Fruit fly (Drosophila melanogaster) whole organism, embryonic: ENCODE data around the gene CG34183.

Experiments used
- B-H2 ChIP-seq: fragments of 200-800 bp; sonication (Bioruptor generic); optimal IDR thresholded peaks from 2 replicates; lab custom pipeline; 2018; ENCODE audit warnings: missing biosample characterization, mild to moderate bottlenecking, missing genetic modification characterization
- Bdp1 ChIP-seq: fragments of 200-800 bp; sonication (Bioruptor generic); optimal IDR thresholded peaks from 3 replicates; lab custom pipeline; 2016; ENCODE audit warnings: missing biosample characterization, missing genetic modification characterization
- CG10979 ChIP-seq: fragments of 200-800 bp; sonication (Bioruptor generic); optimal IDR thresholded peaks from 2 replicates; lab custom pipeline; 2018; ENCODE audit warnings: missing biosample characterization, mild to moderate bottlenecking, missing genetic modification characterization, moderate library complexity
- CG11093 ChIP-seq: fragments of 200-800 bp; sonication (Bioruptor generic); IDR thresholded peaks from 3 replicates; pipeline ENCODE4 v1.3.6; 2022; ENCODE audit warnings: missing biosample characterization, missing genetic modification characterization
- CG12155 ChIP-seq: fragments of 200-800 bp; sonication (Bioruptor generic); optimal IDR thresholded peaks from 3 replicates; lab custom pipeline; 2016; ENCODE audit warnings: missing biosample characterization, missing genetic modification characterization
- CG12659 ChIP-seq: fragments of 200-800 bp; sonication (Bioruptor generic); optimal IDR thresholded peaks from 3 replicates; lab custom pipeline; 2017; ENCODE audit warnings: mild to moderate bottlenecking, missing biosample characterization, missing genetic modification reagents, missing genetic modification characterization
- CG12769 ChIP-seq: fragments of 200-800 bp; sonication (Bioruptor generic); optimal IDR thresholded peaks from 2 replicates; lab custom pipeline; 2019; ENCODE audit warnings: missing biosample characterization, mild to moderate bottlenecking, missing genetic modification characterization, moderate library complexity
- CG17802 ChIP-seq: fragments of 200-800 bp; sonication (Bioruptor generic); optimal IDR thresholded peaks from 2 replicates; lab custom pipeline; 2018; ENCODE audit warnings: missing biosample characterization, mild to moderate bottlenecking, missing genetic modification characterization, moderate library complexity
- CG17829 ChIP-seq: fragments of 200-800 bp; optimal IDR thresholded peaks from 2 replicates; lab custom pipeline; 2019; ENCODE audit warnings: missing biosample characterization, mild to moderate bottlenecking, missing genetic modification characterization, moderate library complexity
- CG1792 ChIP-seq: fragments of 200-800 bp; sonication (Bioruptor generic); optimal IDR thresholded peaks from 2 replicates; lab custom pipeline; 2016; ENCODE audit warnings: missing biosample characterization, missing genetic modification characterization
- CG30403 ChIP-seq: fragments of 200-800 bp; sonication (Bioruptor generic); optimal IDR thresholded peaks from 3 replicates; lab custom pipeline; 2016; ENCODE audit warnings: missing biosample characterization, missing genetic modification characterization
- CG31224 ChIP-seq: fragments of 200-800 bp; sonication (Bioruptor generic); IDR thresholded peaks from 2 replicates; pipeline ENCODE4 v1.3.6; 2022; ENCODE audit warnings: missing biosample characterization, missing genetic modification characterization
- CG31441 ChIP-seq: fragments of 200-800 bp; sonication (Bioruptor generic); IDR thresholded peaks from 2 replicates; pipeline ENCODE4 v1.3.6; 2022; ENCODE audit warnings: missing biosample characterization, missing genetic modification characterization
- CG34224 ChIP-seq: fragments of 200-800 bp; sonication (Bioruptor generic); IDR thresholded peaks from 3 replicates; pipeline ENCODE4 v1.3.6; 2022; ENCODE audit warnings: missing biosample characterization, missing genetic modification characterization; ENCODE audit not compliant: partially characterized antibody
- CG4424 ChIP-seq: fragments of 200-800 bp; sonication (Bioruptor generic); optimal IDR thresholded peaks from 3 replicates; lab custom pipeline; 2016; ENCODE audit warnings: missing biosample characterization, missing genetic modification characterization
- CG5245 ChIP-seq: fragments of 200-800 bp; sonication (Bioruptor generic); optimal IDR thresholded peaks from 3 replicates; lab custom pipeline; 2016; ENCODE audit warnings: missing biosample characterization, missing genetic modification characterization
- CG6791 ChIP-seq: fragments of 200-800 bp; sonication (Bioruptor generic); IDR thresholded peaks from 3 replicates; pipeline ENCODE4 v1.3.6; 2022; ENCODE audit warnings: missing biosample characterization, missing genetic modification characterization; ENCODE audit not compliant: partially characterized antibody
- CG7271 ChIP-seq: fragments of 200-800 bp; sonication (Bioruptor generic); optimal IDR thresholded peaks from 2 replicates; lab custom pipeline; 2018; ENCODE audit warnings: missing biosample characterization, mild to moderate bottlenecking, missing genetic modification characterization, moderate library complexity
- CG8089 ChIP-seq: fragments of 200-800 bp; sonication (Bioruptor generic); optimal IDR thresholded peaks from 3 replicates; lab custom pipeline; 2016; ENCODE audit warnings: missing biosample characterization, missing genetic modification characterization
- CG8478 ChIP-seq: fragments of >200 bp; optimal IDR thresholded peaks from 2 replicates; lab custom pipeline; 2018
- CTCF ChIP-seq: fragments of 200-800 bp; sonication (Bioruptor generic); optimal IDR thresholded peaks from 2 replicates; lab custom pipeline; 2017; ENCODE audit warnings: missing biosample characterization, mild to moderate bottlenecking, missing genetic modification characterization, moderate library complexity
- CkIIα-i1 ChIP-seq: fragments of 200-800 bp; sonication (Bioruptor generic); IDR thresholded peaks from 2 replicates; pipeline ENCODE4 v1.3.6; 2022; ENCODE audit warnings: missing biosample characterization, missing genetic modification characterization
- Ets65A ChIP-seq: fragments of 200-800 bp; sonication (Bioruptor generic); peaks from one replicate; lab custom pipeline; 2016; ENCODE audit warnings: missing biosample characterization, missing genetic modification characterization
- GATAe ChIP-seq: fragments of 200-800 bp; sonication (Bioruptor generic); conservative IDR thresholded peaks from 2 replicates; pipeline ENCODE4 v1.3.6; 2022; ENCODE audit warnings: missing biosample characterization, missing genetic modification characterization
- Gsc ChIP-seq: fragments of 200-800 bp; sonication (Bioruptor generic); IDR thresholded peaks from 2 replicates; pipeline ENCODE4 v1.3.6; 2022; ENCODE audit warnings: missing biosample characterization, missing genetic modification characterization
- Hand ChIP-seq: fragments of 200-800 bp; sonication (Bioruptor generic); optimal IDR thresholded peaks from 2 replicates; lab custom pipeline; 2017; ENCODE audit warnings: mild to moderate bottlenecking, missing biosample characterization, missing genetic modification reagents, missing genetic modification characterization
- Hmr ChIP-seq: fragments of 200-800 bp; sonication (Bioruptor generic); optimal IDR thresholded peaks from 3 replicates; lab custom pipeline; 2017; ENCODE audit warnings: mild to moderate bottlenecking, missing biosample characterization, missing genetic modification reagents, missing genetic modification characterization
- Neu2 ChIP-seq: fragments of 200-800 bp; sonication (Bioruptor generic); optimal IDR thresholded peaks from 3 replicates; lab custom pipeline; 2016; ENCODE audit warnings: missing biosample characterization, missing genetic modification characterization, borderline replicate concordance
- Nf-YA ChIP-seq: fragments of 200-800 bp; sonication (Bioruptor generic); IDR thresholded peaks from 2 replicates; pipeline ENCODE4 v1.3.6; 2022; ENCODE audit warnings: missing biosample characterization, missing genetic modification characterization
- Ptx1 ChIP-seq: fragments of 200-800 bp; sonication (Bioruptor generic); IDR thresholded peaks from 2 replicates; pipeline ENCODE4 v1.3.6; 2022; ENCODE audit warnings: missing biosample characterization, missing genetic modification characterization
- Rx ChIP-seq: fragments of 200-800 bp; sonication (Bioruptor generic); IDR thresholded peaks from 2 replicates; pipeline ENCODE4 v1.3.6; 2022; ENCODE audit warnings: missing biosample characterization, missing genetic modification characterization
- Sin3A ChIP-seq: fragments of >200 bp; optimal IDR thresholded peaks from 2 replicates; lab custom pipeline; 2018
- Ssrp ChIP-seq: fragments of 200-800 bp; sonication (Bioruptor generic); optimal IDR thresholded peaks from 2 replicates; lab custom pipeline; 2018; ENCODE audit warnings: missing biosample characterization, mild to moderate bottlenecking, missing genetic modification characterization, moderate library complexity
- Xbp1 ChIP-seq: fragments of 200-800 bp; sonication (Bioruptor generic); optimal IDR thresholded peaks from 3 replicates; lab custom pipeline; 2016; ENCODE audit warnings: missing biosample characterization, mild to moderate bottlenecking, missing genetic modification characterization
- bigmax ChIP-seq: fragments of 200-800 bp; sonication (Bioruptor generic); optimal IDR thresholded peaks from 2 replicates; lab custom pipeline; 2018; ENCODE audit warnings: missing biosample characterization, mild to moderate bottlenecking, missing genetic modification characterization
- ci ChIP-seq: fragments of 200-800 bp; sonication (Bioruptor generic); IDR thresholded peaks from 3 replicates; pipeline ENCODE4 v1.3.6; 2022; ENCODE audit warnings: missing biosample characterization, missing genetic modification characterization
- danr ChIP-seq: fragments of 200-800 bp; sonication (Bioruptor generic); IDR thresholded peaks from 2 replicates; pipeline ENCODE4 v1.3.6; 2022; ENCODE audit warnings: missing biosample characterization, missing genetic modification characterization
- en ChIP-seq: fragments of 200-800 bp; sonication (Bioruptor generic); optimal IDR thresholded peaks from 2 replicates; lab custom pipeline; 2016; ENCODE audit warnings: missing biosample characterization, missing genetic modification characterization
- gcm2 ChIP-seq: fragments of 200-800 bp; sonication (Bioruptor generic); optimal IDR thresholded peaks from 2 replicates; lab custom pipeline; 2016; ENCODE audit warnings: missing biosample characterization, missing genetic modification characterization
- hbn ChIP-seq: fragments of 200-800 bp; sonication (Bioruptor generic); IDR thresholded peaks from 2 replicates; pipeline ENCODE4 v1.3.6; 2022; ENCODE audit warnings: missing biosample characterization, missing genetic modification characterization; ENCODE audit not compliant: partially characterized antibody
- onecut ChIP-seq: fragments of 200-800 bp; sonication (Bioruptor generic); IDR thresholded peaks from 2 replicates; pipeline ENCODE4 v1.3.6; 2022; ENCODE audit warnings: missing biosample characterization, missing genetic modification characterization
- rib ChIP-seq: fragments of 200-800 bp; sonication (Bioruptor generic); IDR thresholded peaks from 2 replicates; pipeline ENCODE4 v1.3.6; 2022; ENCODE audit warnings: missing biosample characterization, missing genetic modification characterization
- ro ChIP-seq: fragments of 200-800 bp; sonication (Bioruptor generic); IDR thresholded peaks from 2 replicates; pipeline ENCODE4 v1.3.6; 2022; ENCODE audit warnings: missing biosample characterization, missing genetic modification characterization
- sd ChIP-seq: fragments of 200-800 bp; sonication (Bioruptor generic); optimal IDR thresholded peaks from 3 replicates; lab custom pipeline; 2018; ENCODE audit warnings: missing biosample characterization, mild to moderate bottlenecking, missing genetic modification characterization, moderate library complexity
- sr ChIP-seq: fragments of 200-800 bp; sonication (Bioruptor generic); IDR thresholded peaks from 3 replicates; pipeline ENCODE4 v1.3.6; 2022; ENCODE audit warnings: missing biosample characterization, missing genetic modification characterization
- tll ChIP-seq, 2 experiments: fragments of 200-800 bp in 1 of 2; fragments of >200 bp in 1 of 2; sonication (Bioruptor generic) in 1 of 2; optimal IDR thresholded peaks; 2 replicates each; lab custom pipeline; 2017 to 2019; ENCODE audit warnings: missing biosample characterization in 2 of 2, missing genetic modification characterization in 2 of 2, mild to moderate bottlenecking in 1 of 2, moderate library complexity in 1 of 2
- usp ChIP-seq: fragments of >200 bp; optimal IDR thresholded peaks from 2 replicates; lab custom pipeline; 2017; ENCODE audit warnings: missing biosample characterization, missing genetic modification characterization
- vnd ChIP-seq: fragments of 200-800 bp; sonication (Bioruptor generic); IDR thresholded peaks from 3 replicates; pipeline ENCODE4 v1.3.6; 2022; ENCODE audit warnings: missing biosample characterization, missing genetic modification characterization; ENCODE audit not compliant: partially characterized antibody
- vvl ChIP-seq: fragments of 200-800 bp; sonication (Bioruptor generic); IDR thresholded peaks from 2 replicates; pipeline ENCODE4 v1.3.6; 2022; ENCODE audit warnings: missing biosample characterization, missing genetic modification characterization
- zfh1 ChIP-seq: fragments of 200-800 bp; sonication (Bioruptor generic); IDR thresholded peaks from 3 replicates; pipeline ENCODE4 v1.3.6; 2022; ENCODE audit warnings: missing biosample characterization, missing genetic modification characterization

The CG34183 gene

dm6 chr2L:9918020-9918959 lies 27.7 kb upstream of the CG34183 start, which contains the start of the genes CG5885 and CG4598 (continued):
- peak; percentile 15 for TF ChIP-seq sd
- no peak; the same call in 2 of the 3 replicates for TF ChIP-seq sr (GFP tag; lab: Robert Waterston, UW)
- no peak for TF ChIP-seq CG1792 (GFP tag; lab: Kevin White, UChicago)
- no peak for TF ChIP-seq CG5245
- no peak for TF ChIP-seq CTCF (GFP tag; lab: Kevin White, UChicago)
- peak; percentile 63 for TF ChIP-seq CG4424 (GFP tag; lab: Kevin White, UChicago)
- TF ChIP-seq Rx (GFP tag; lab: Robert Waterston, UW): peak; percentile 35; the same call in 1 of the 2 replicates
- TF ChIP-seq Ptx1 (GFP tag; lab: Robert Waterston, UW): peak; percentile 62
- peak; percentile 72; the same call in 2 of the 3 replicates for TF ChIP-seq CG34224 (GFP tag; lab: Robert Waterston, UW)
- no peak for TF ChIP-seq tll (GFP tag; optimal IDR thresholded peaks at IDR 0.05; lab: Kevin White, UChicago)
- TF ChIP-seq ci: peak; percentile 85
- TF ChIP-seq CG8478: no peak
- peak; percentile 56 for TF ChIP-seq CG17829
- peak; percentile 75 for TF ChIP-seq Hmr
- TF ChIP-seq Xbp1 (GFP tag; lab: Kevin White, UChicago): peak; percentile 81
- TF ChIP-seq bigmax (GFP tag; lab: Kevin White, UChicago): no peak
- TF ChIP-seq CG17802 (tag; lab: Kevin White, UChicago): no peak
- no peak for TF ChIP-seq danr (GFP tag; lab: Robert Waterston, UW)
- no peak for TF ChIP-seq Neu2 (GFP tag; lab: Kevin White, UChicago)
- TF ChIP-seq B-H2 (GFP tag; lab: Kevin White, UChicago): peak; percentile 50
- peak; percentile 68 for TF ChIP-seq hbn (GFP tag; lab: Robert Waterston, UW)
- TF ChIP-seq usp: no peak
- peak; percentile 20 for TF ChIP-seq CG12769 (tag; lab: Kevin White, UChicago)
- no peak for TF ChIP-seq CG7271 (tag; lab: Kevin White, UChicago)
- peak; percentile 77 for TF ChIP-seq CG30403 (GFP tag; lab: Kevin White, UChicago)
- peak; percentile 64 for TF ChIP-seq CG31441 (GFP tag; lab: Robert Waterston, UW)
- peak; percentile 25 for TF ChIP-seq gcm2
- no peak for TF ChIP-seq ro (GFP tag; lab: Robert Waterston, UW)
- no peak for TF ChIP-seq GATAe (GFP tag; lab: Robert Waterston, UW)
- TF ChIP-seq CG8089 (GFP tag; lab: Kevin White, UChicago): no peak
- TF ChIP-seq CG6791 (GFP tag; lab: Robert Waterston, UW): peak; percentile 78
- TF ChIP-seq Nf-YA (GFP tag; lab: Robert Waterston, UW): no peak
- no peak for TF ChIP-seq CG11093 (GFP tag; lab: Robert Waterston, UW)
- peak; percentile 69 for TF ChIP-seq CG12155 (GFP tag; lab: Kevin White, UChicago)
- TF ChIP-seq Ets65A (GFP tag; lab: Kevin White, UChicago): peak; percentile 87
- peak; percentile 46 for TF ChIP-seq Sin3A (lab: Kevin White, UChicago)
- TF ChIP-seq onecut (GFP tag; lab: Robert Waterston, UW): peak; percentile 55; the same call in 1 of the 2 replicates
- TF ChIP-seq CG12659 (GFP tag; lab: Kevin White, UChicago): peak; percentile 78
- peak; percentile 69 for TF ChIP-seq zfh1
- peak; percentile 81 for TF ChIP-seq vvl (GFP tag; lab: Robert Waterston, UW)
- TF ChIP-seq vnd (GFP tag; lab: Robert Waterston, UW): peak; percentile 72
- TF ChIP-seq rib: 0 out of 2 replicates have a peak, but pooled peaks have one; percentile 34
- TF ChIP-seq Gsc (GFP tag; lab: Robert Waterston, UW): no peak
- TF ChIP-seq CkIIα-i1 (GFP tag; lab: Robert Waterston, UW): no peak
- TF ChIP-seq en (GFP tag; lab: Kevin White, UChicago): no peak
- TF ChIP-seq Ssrp: peak; percentile 70
- no peak for TF ChIP-seq CG31224 (GFP tag; lab: Robert Waterston, UW)
- TF ChIP-seq CG10979: peak; percentile 58
- TF ChIP-seq Bdp1: peak; percentile 22
- TF ChIP-seq Hand (GFP tag; lab: Kevin White, UChicago): no peak
